Worm (Caenorhabditis elegans) whole organism, mixed stage, embryonic: ENCODE results near the gene lin-3.

Experiments used
- drap-1 ChIP-seq: fragments of 200-800 bp; sonication (Bioruptor generic); optimal IDR thresholded peaks from 3 replicates; lab custom pipeline; 2018; ENCODE audit warnings: mild to moderate bottlenecking, missing genetic modification characterization, missing compliant biosample characterization
- nhr-2 ChIP-seq: fragments of 150-350 bp; optimal IDR thresholded peaks from 2 replicates; lab custom pipeline; 2014; ENCODE audit warnings: missing biosample characterization, missing genetic modification characterization
- nhr-237 ChIP-seq: fragments of 150-350 bp; optimal IDR thresholded peaks from 2 replicates; lab custom pipeline; 2014; ENCODE audit warnings: missing biosample characterization, missing genetic modification characterization
- pha-4 ChIP-seq: fragments of 150-350 bp; optimal IDR thresholded peaks from 2 replicates; lab custom pipeline; 2018; ENCODE audit warnings: missing biosample characterization, missing genetic modification reagents, missing genetic modification characterization
- sptf-1 ChIP-seq: sonication (generic microtip); optimal IDR thresholded peaks from 2 replicates; lab custom pipeline; 2017; ENCODE audit warnings: mild to moderate bottlenecking, missing genetic modification characterization, moderate library complexity, missing compliant biosample characterization
- unc-62 ChIP-seq: fragments of 150-350 bp; optimal IDR thresholded peaks from 2 replicates; lab custom pipeline; 2014; ENCODE audit warnings: missing biosample characterization, missing genetic modification reagents, missing genetic modification characterization

DNA sequence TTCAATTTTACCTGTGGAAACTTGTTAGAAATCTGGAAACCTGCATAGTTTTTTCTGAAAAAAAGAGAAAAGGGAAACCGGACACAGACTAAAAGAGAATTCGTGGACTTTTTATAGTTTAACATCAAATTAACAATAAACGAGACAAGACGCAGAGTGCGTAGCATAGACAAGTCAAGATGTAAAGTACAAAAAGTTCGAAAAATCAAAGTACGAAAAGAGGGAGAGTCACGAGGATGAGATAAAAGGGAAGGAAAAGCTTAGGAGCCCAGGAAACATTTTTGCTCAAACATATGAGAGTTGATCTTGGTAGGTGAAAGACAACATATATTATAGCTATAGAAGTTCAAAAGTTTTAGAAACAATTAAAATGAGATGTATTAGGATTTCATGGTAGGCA lies 43.7 kb downstream of the lin-3 start, which contains the start of gene M7.12:
- TF ChIP-seq unc-62 (GFP tag; lab: Kevin White, UChicago) = no peak
- no peak for TF ChIP-seq pha-4 (tag; lab: Kevin White, UChicago)
- TF ChIP-seq nhr-237 = no peak
- TF ChIP-seq sptf-1 = no peak
- no peak for TF ChIP-seq drap-1 (GFP tag; lab: Kevin White, UChicago)
- no peak for TF ChIP-seq nhr-2
